Fruit fly (Drosophila melanogaster) whole organism, prepupa: Measurements from ENCODE around the gene hbt.
A peak's percentile ranks its signal among the peaks of the same experiment; 100 is the strongest.

Source experiments
- Blimp-1 ChIP-seq: fragments of 200-800 bp; sonication (Bioruptor generic); optimal IDR thresholded peaks from 3 replicates; lab custom pipeline; 2017; ENCODE audit warnings: missing biosample characterization, missing genetic modification characterization, mild to moderate bottlenecking, moderate library complexity, missing genetic modification reagents
- CG10631 ChIP-seq: fragments of 200-800 bp; sonication (Bioruptor generic); optimal IDR thresholded peaks from 2 replicates; lab custom pipeline; 2016; ENCODE audit warnings: missing biosample characterization, missing genetic modification characterization
- CG11294 ChIP-seq: fragments of 200-800 bp; sonication (Bioruptor generic); IDR thresholded peaks from 2 replicates; pipeline ENCODE4 v1.3.6; 2022; ENCODE audit warnings: missing biosample characterization, missing genetic modification characterization
- CG11762 ChIP-seq: fragments of 200-800 bp; sonication (Bioruptor generic); optimal IDR thresholded peaks from 3 replicates; lab custom pipeline; 2016; ENCODE audit warnings: missing biosample characterization, missing genetic modification characterization; ENCODE audit not compliant: insufficient read depth
- CG11902 ChIP-seq: fragments of 200-800 bp; sonication (Bioruptor generic); optimal IDR thresholded peaks from 3 replicates; lab custom pipeline; 2016; ENCODE audit warnings: missing biosample characterization, missing genetic modification characterization
- CG15336 ChIP-seq: fragments of 200-800 bp; sonication (Bioruptor generic); IDR thresholded peaks from 2 replicates; pipeline ENCODE4 v1.3.6; 2022; ENCODE audit warnings: missing biosample characterization, missing genetic modification characterization
- CG1621 ChIP-seq: fragments of 200-800 bp; sonication (Bioruptor generic); optimal IDR thresholded peaks from 3 replicates; lab custom pipeline; 2018; ENCODE audit warnings: missing biosample characterization, mild to moderate bottlenecking, missing genetic modification characterization
- CG16779 ChIP-seq: fragments of 200-800 bp; sonication (Bioruptor generic); optimal IDR thresholded peaks from 3 replicates; lab custom pipeline; 2017; ENCODE audit warnings: missing biosample characterization, mild to moderate bottlenecking, missing genetic modification characterization
- CG32006 ChIP-seq: fragments of 200-800 bp; sonication (Bioruptor generic); optimal IDR thresholded peaks from 3 replicates; lab custom pipeline; 2017; ENCODE audit warnings: missing biosample characterization, mild to moderate bottlenecking, missing genetic modification characterization
- CG34406 ChIP-seq: fragments of 200-800 bp; sonication (Bioruptor generic); optimal IDR thresholded peaks from 3 replicates; lab custom pipeline; 2016; ENCODE audit warnings: missing biosample characterization, missing genetic modification characterization
- CG3919 ChIP-seq: fragments of 200-800 bp; sonication (Bioruptor generic); optimal IDR thresholded peaks from 3 replicates; lab custom pipeline; 2016; ENCODE audit warnings: missing biosample characterization, missing genetic modification characterization
- CG6163 ChIP-seq: fragments of 200-800 bp; sonication (Bioruptor generic); IDR thresholded peaks from 3 replicates; pipeline ENCODE4 v1.3.6; 2022; ENCODE audit warnings: missing biosample characterization, missing genetic modification characterization
- CG6276 ChIP-seq: fragments of 200-800 bp; sonication (Bioruptor generic); optimal IDR thresholded peaks from 2 replicates; lab custom pipeline; 2017; ENCODE audit warnings: missing biosample characterization, mild to moderate bottlenecking, missing genetic modification characterization
- CG6808 ChIP-seq: fragments of 200-800 bp; sonication (Bioruptor generic); optimal IDR thresholded peaks from 3 replicates; lab custom pipeline; 2017; ENCODE audit warnings: missing biosample characterization, missing genetic modification characterization, mild to moderate bottlenecking, moderate library complexity, missing genetic modification reagents
- CG6854 ChIP-seq: fragments of 200-800 bp; sonication (Bioruptor generic); optimal IDR thresholded peaks from 2 replicates; lab custom pipeline; 2017; ENCODE audit warnings: missing biosample characterization, mild to moderate bottlenecking, missing genetic modification characterization
- CG7368 ChIP-seq: fragments of 200-800 bp; sonication (Bioruptor generic); optimal IDR thresholded peaks from 3 replicates; lab custom pipeline; 2016; ENCODE audit warnings: missing biosample characterization, missing genetic modification characterization
- CG8119 ChIP-seq: fragments of 200-800 bp; sonication (Bioruptor generic); IDR thresholded peaks from 3 replicates; pipeline ENCODE4 v1.3.6; 2022; ENCODE audit warnings: missing biosample characterization, missing genetic modification characterization
- CG8319 ChIP-seq: fragments of 200-800 bp; sonication (Bioruptor generic); optimal IDR thresholded peaks from 3 replicates; lab custom pipeline; 2016; ENCODE audit warnings: missing biosample characterization, missing genetic modification characterization
- CG8632 ChIP-seq: fragments of 200-800 bp; sonication (Bioruptor generic); optimal IDR thresholded peaks from 3 replicates; lab custom pipeline; 2016; ENCODE audit warnings: missing biosample characterization, missing genetic modification characterization
- CG9139 ChIP-seq: fragments of 200-800 bp; sonication (Bioruptor generic); optimal IDR thresholded peaks from 3 replicates; lab custom pipeline; 2017; ENCODE audit warnings: missing biosample characterization, mild to moderate bottlenecking, missing genetic modification characterization
- Eip75B ChIP-seq: fragments of 200-800 bp; sonication (Bioruptor generic); optimal IDR thresholded peaks from 3 replicates; lab custom pipeline; 2016; ENCODE audit warnings: missing biosample characterization, missing genetic modification characterization
- Eip78C ChIP-seq: fragments of 200-800 bp; sonication (Bioruptor generic); peaks from one replicate; lab custom pipeline; 2016; ENCODE audit warnings: missing biosample characterization, missing genetic modification characterization
- Eip93F ChIP-seq: fragments of 200-800 bp; sonication (Bioruptor generic); optimal IDR thresholded peaks from 2 replicates; lab custom pipeline; 2016; ENCODE audit warnings: missing biosample characterization, mild to moderate bottlenecking, missing genetic modification characterization
- Ets21C ChIP-seq: fragments of 200-800 bp; sonication (Bioruptor generic); optimal IDR thresholded peaks from 3 replicates; lab custom pipeline; 2016; ENCODE audit warnings: missing biosample characterization, missing genetic modification characterization
- Ets96B ChIP-seq: fragments of 200-800 bp; optimal IDR thresholded peaks from 2 replicates; lab custom pipeline; 2019; ENCODE audit warnings: missing biosample characterization, mild to moderate bottlenecking, missing genetic modification characterization, moderate library complexity
- Gug ChIP-seq: fragments of 200-800 bp; sonication (Bioruptor generic); IDR thresholded peaks from 2 replicates; pipeline ENCODE4 v1.3.6; 2022; ENCODE audit warnings: missing biosample characterization, missing genetic modification characterization
- Hr38 ChIP-seq: sonication (Bioruptor generic); optimal IDR thresholded peaks from 2 replicates; lab custom pipeline; 2016; ENCODE audit warnings: missing biosample characterization, missing genetic modification characterization
- Hr39 ChIP-seq: fragments of 200-800 bp; sonication (Bioruptor generic); optimal IDR thresholded peaks from 2 replicates; lab custom pipeline; 2016; ENCODE audit warnings: missing biosample characterization, missing genetic modification characterization
- Met ChIP-seq: fragments of 200-800 bp; sonication (Bioruptor generic); optimal IDR thresholded peaks from 3 replicates; lab custom pipeline; 2016; ENCODE audit warnings: missing biosample characterization, missing genetic modification characterization
- Smox ChIP-seq: fragments of 200-800 bp; sonication (Bioruptor generic); optimal IDR thresholded peaks from 3 replicates; lab custom pipeline; 2016; ENCODE audit warnings: missing biosample characterization, missing genetic modification characterization
- Sox102F ChIP-seq: fragments of 200-800 bp; sonication (Bioruptor generic); optimal IDR thresholded peaks from 2 replicates; lab custom pipeline; 2016; ENCODE audit warnings: missing biosample characterization, mild to moderate bottlenecking, missing genetic modification characterization
- Sox14 ChIP-seq: fragments of 200-800 bp; sonication (Bioruptor generic); optimal IDR thresholded peaks from 3 replicates; lab custom pipeline; 2016; ENCODE audit warnings: missing biosample characterization, missing genetic modification characterization
- Sox15 ChIP-seq: fragments of 200-800 bp; sonication (Bioruptor generic); optimal IDR thresholded peaks from 3 replicates; lab custom pipeline; 2016; ENCODE audit warnings: missing biosample characterization, missing genetic modification characterization
- acj6 ChIP-seq: fragments of 200-800 bp; sonication (Bioruptor generic); optimal IDR thresholded peaks from 3 replicates; lab custom pipeline; 2016; ENCODE audit warnings: missing biosample characterization, missing genetic modification characterization
- esn ChIP-seq: fragments of 200-800 bp; sonication (Bioruptor generic); optimal IDR thresholded peaks from 2 replicates; lab custom pipeline; 2016; ENCODE audit warnings: missing biosample characterization, mild to moderate bottlenecking, missing genetic modification characterization, moderate library complexity
- fd59A ChIP-seq: fragments of 200-800 bp; sonication (Bioruptor generic); optimal IDR thresholded peaks from 2 replicates; lab custom pipeline; 2017; ENCODE audit warnings: missing biosample characterization, mild to moderate bottlenecking, missing genetic modification characterization, missing genetic modification reagents
- pdm3 ChIP-seq: fragments of 200-800 bp; sonication (Bioruptor generic); optimal IDR thresholded peaks from 3 replicates; lab custom pipeline; 2016; ENCODE audit warnings: missing biosample characterization, missing genetic modification characterization
- ss ChIP-seq, 2 experiments: fragments of 200-800 bp; sonication (Bioruptor generic); optimal IDR thresholded peaks; 2 replicates in 1 of 2; 3 replicates in 1 of 2; lab custom pipeline; 2017 to 2018; ENCODE audit warnings: mild to moderate bottlenecking in 2 of 2, missing biosample characterization in 2 of 2, missing genetic modification characterization in 2 of 2, moderate library complexity in 1 of 2
- topi ChIP-seq: fragments of 200-800 bp; sonication (Bioruptor generic); optimal IDR thresholded peaks from 3 replicates; lab custom pipeline; 2016; ENCODE audit warnings: missing biosample characterization, missing genetic modification characterization
- vri ChIP-seq: fragments of 200-800 bp; sonication (Bioruptor generic); optimal IDR thresholded peaks from 3 replicates; lab custom pipeline; 2016; ENCODE audit warnings: missing biosample characterization, mild to moderate bottlenecking, missing genetic modification characterization

hbt gene

dm6 chr2L:13354580-13355347, 23.8 kb upstream of the hbt start, which contains the start of gene CG9395:
CG9395 (minus strand) TSS chr2L:13355073.
- TF ChIP-seq CG9139 (GFP tag; lab: Kevin White, UChicago) (no peak), Blimp-1 (GFP tag; lab: Kevin White, UChicago) (no peak), Hr39 (GFP tag; lab: Kevin White, UChicago) (no peak), CG6854 (GFP tag; lab: Kevin White, UChicago) (no peak), esn (GFP tag; lab: Kevin White, UChicago) (no peak), CG32006 (GFP tag; lab: Kevin White, UChicago) (no peak), CG11294 (no peak), Smox (GFP tag; lab: Kevin White, UChicago) (no peak), CG11762 (no peak), CG34406 (GFP tag; lab: Kevin White, UChicago) (no peak), Eip75B (GFP tag; lab: Kevin White, UChicago) (no peak), CG16779 (no peak), vri (GFP tag; lab: Kevin White, UChicago) (no peak), Met (GFP tag; lab: Kevin White, UChicago) (no peak)

- TF ChIP-seq Hr38 (GFP tag; lab: Kevin White, UChicago): no peak
- TF ChIP-seq Eip78C (GFP tag; lab: Kevin White, UChicago): peak; percentile 73
Observed at dm6 chr2L:13349237-13349902, 18.4 kb upstream of the hbt start.

- TF ChIP-seq topi (GFP tag; lab: Kevin White, UChicago) (no peak), CG6163 (no peak), fd59A (no peak), CG6808 (GFP tag; lab: Kevin White, UChicago) (no peak), CG8119 (no peak)
- TF ChIP-seq, all 60 proteins: peak for 0
Observed at dm6 chr2L:13347473-13347872, 16.6 kb upstream of the hbt start, which contains the start of gene CG16826. CG16826 (plus strand) TSS chr2L:13347773.

dm6 chr2L:13332736-13333135, 1.8 kb upstream of the hbt start:
- no peak for TF ChIP-seq CG8632 (GFP tag; lab: Kevin White, UChicago)
- no peak for TF ChIP-seq CG6163
- no peak for TF ChIP-seq Met (GFP tag; lab: Kevin White, UChicago)
- TF ChIP-seq CG8119: no peak
- TF ChIP-seq Eip78C (GFP tag; lab: Kevin White, UChicago): no peak
- TF ChIP-seq pdm3 (GFP tag; lab: Kevin White, UChicago): no peak
- no peak for TF ChIP-seq CG15336
- TF ChIP-seq Gug: no peak
- no peak for TF ChIP-seq Eip75B (GFP tag; lab: Kevin White, UChicago)
- no peak for TF ChIP-seq Ets96B (tag; lab: Kevin White, UChicago)
- no peak for TF ChIP-seq CG8319 (GFP tag; lab: Kevin White, UChicago)
- no peak for TF ChIP-seq Ets21C (GFP tag; lab: Kevin White, UChicago)
- no peak for TF ChIP-seq Sox14 (GFP tag; lab: Kevin White, UChicago)
- TF ChIP-seq CG3919 (GFP tag; lab: Kevin White, UChicago): no peak
- no peak for TF ChIP-seq CG10631 (GFP tag; lab: Kevin White, UChicago)

dm6 chr2L:13331868-13332544, 1.1 kb upstream of the hbt start:
- TF ChIP-seq Eip75B (GFP tag; lab: Kevin White, UChicago): no peak
- TF ChIP-seq CG1621 (tag; lab: Kevin White, UChicago): no peak
- 0 out of 3 replicates have a peak, but pooled peaks have one; percentile 24 for TF ChIP-seq CG8119
- TF ChIP-seq CG6276 (GFP tag; lab: Kevin White, UChicago): no peak
- TF ChIP-seq Eip93F (GFP tag; lab: Kevin White, UChicago): no peak
- no peak for TF ChIP-seq CG34406 (GFP tag; lab: Kevin White, UChicago)
- TF ChIP-seq CG7368 (GFP tag; lab: Kevin White, UChicago): no peak
- peak; percentile 15 for TF ChIP-seq CG16779
- TF ChIP-seq acj6 (GFP tag; lab: Kevin White, UChicago): no peak
- TF ChIP-seq Hr39 (GFP tag; lab: Kevin White, UChicago): no peak
- no peak for TF ChIP-seq CG11902 (GFP tag; lab: Kevin White, UChicago)
- no peak for TF ChIP-seq Sox15 (GFP tag; lab: Kevin White, UChicago)
- no peak for TF ChIP-seq Met (GFP tag; lab: Kevin White, UChicago)
- no peak for TF ChIP-seq ss (GFP tag; optimal IDR thresholded peaks at IDR 0.05; lab: Kevin White, UChicago)
- no peak for TF ChIP-seq topi (GFP tag; lab: Kevin White, UChicago)
- no peak for TF ChIP-seq CG3919 (GFP tag; lab: Kevin White, UChicago)
- no peak for TF ChIP-seq Sox102F (GFP tag; lab: Kevin White, UChicago)
